Worm (Caenorhabditis elegans): ENCODE measurements around the gene F21D5.4.

F21D5.4 gene

DNA sequence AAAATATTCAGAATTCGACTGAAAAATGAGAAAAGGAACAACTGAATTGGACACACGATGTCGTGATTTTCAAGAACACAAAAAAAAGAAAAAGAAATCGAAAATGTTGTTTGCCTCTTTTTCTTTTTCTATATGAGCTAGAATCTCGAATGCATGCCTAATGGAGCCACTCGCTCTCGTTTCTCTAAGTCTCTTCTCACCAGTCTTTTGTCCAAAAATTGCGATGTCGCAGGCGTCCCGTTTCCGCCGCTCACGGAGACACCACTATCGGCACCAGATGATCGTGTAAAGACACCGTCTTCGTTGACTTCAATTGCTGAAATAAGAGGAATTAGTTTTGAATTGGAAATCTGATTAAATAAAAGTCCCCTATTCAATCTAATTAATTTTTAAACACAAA, 20.7 kb downstream of the F21D5.4 start:
- no peak for TF ChIP-seq aha-1 (tag)
- TF ChIP-seq hif-1 (tag; optimal IDR thresholded peaks at IDR 0.05): no peak
- TF ChIP-seq hmg-1.1 (GFP tag; IDR thresholded peaks at IDR 0.05): 0 out of 2 replicates have a peak, but pooled peaks have one; percentile 16
- TF ChIP-seq ctbp-1 (GFP tag; IDR thresholded peaks at IDR 0.05): peak; percentile 75
- TF ChIP-seq ceh-44 (GFP tag; IDR thresholded peaks at IDR 0.05): no peak
- TF ChIP-seq lsy-2 (tag; optimal IDR thresholded peaks at IDR 0.05): peak in 1 of 2 experiments; percentile 52
- no peak for TF ChIP-seq lin-39 (tag; optimal IDR thresholded peaks at IDR 0.05)
- TF ChIP-seq ZK546.5 (tag; optimal IDR thresholded peaks at IDR 0.05): no peak
- no peak for TF ChIP-seq ces-1 (GFP tag; optimal IDR thresholded peaks at IDR 0.05)
- no peak for TF ChIP-seq daf-19 (GFP tag; conservative IDR thresholded peaks at IDR 0.05)
- no peak for TF ChIP-seq nhr-48 (tag; optimal IDR thresholded peaks at IDR 0.05)
- TF ChIP-seq rbr-2 (tag; optimal IDR thresholded peaks at IDR 0.05): peak; percentile 42
- peak; percentile 31 for TF ChIP-seq hlh-11 (tag; optimal IDR thresholded peaks at IDR 0.05)
- TF ChIP-seq mes-2 (tag; optimal IDR thresholded peaks at IDR 0.05; ENCODE audit: poor library complexity, severe bottlenecking): peak; percentile 49
- TF ChIP-seq nhr-77 (tag; optimal IDR thresholded peaks at IDR 0.05): no peak
- TF ChIP-seq fkh-10 (GFP tag; optimal IDR thresholded peaks at IDR 0.05): peak; percentile 34
- TF ChIP-seq mep-1 (tag; optimal IDR thresholded peaks at IDR 0.05): peak; percentile 40
- TF ChIP-seq hlh-30 (tag; optimal IDR thresholded peaks at IDR 0.05; ENCODE audit: insufficient read depth): peak; percentile 34

DNA sequence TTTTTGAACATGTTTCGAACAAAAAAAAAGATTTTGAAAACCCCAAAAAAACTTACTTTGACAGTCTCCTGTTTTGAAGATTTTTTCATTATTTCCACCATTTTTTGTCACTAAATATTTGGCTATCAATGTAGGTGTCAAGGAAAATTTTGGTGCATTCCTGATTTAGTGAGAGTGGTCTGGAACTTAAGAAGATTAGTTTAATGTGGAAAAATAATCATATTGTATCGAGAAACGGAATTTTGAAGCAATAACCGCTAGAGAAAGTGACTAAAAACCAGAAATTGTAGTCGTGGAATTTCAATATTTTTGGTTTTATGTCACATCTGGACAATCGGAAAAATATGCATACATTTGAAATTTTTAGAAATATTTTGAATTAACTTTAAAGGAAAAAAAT, 24.0 kb downstream of the F21D5.4 start, which contains the start of the genes F20C5.11 and klp-11:
Gene F20C5.11 (minus strand): TSS at position 101 of the 400 bp plus-strand sequence.
Gene klp-11 (minus strand): TSS at position 171 of the 400 bp plus-strand sequence.
- TF ChIP-seq rbr-2 (tag; optimal IDR thresholded peaks at IDR 0.05) (no peak), madf-9 (GFP tag; conservative IDR thresholded peaks at IDR 0.05) (no peak), php-3 (GFP tag; IDR thresholded peaks at IDR 0.05) (no peak), lim-7 (GFP tag; IDR thresholded peaks at IDR 0.05) (no peak)

DNA sequence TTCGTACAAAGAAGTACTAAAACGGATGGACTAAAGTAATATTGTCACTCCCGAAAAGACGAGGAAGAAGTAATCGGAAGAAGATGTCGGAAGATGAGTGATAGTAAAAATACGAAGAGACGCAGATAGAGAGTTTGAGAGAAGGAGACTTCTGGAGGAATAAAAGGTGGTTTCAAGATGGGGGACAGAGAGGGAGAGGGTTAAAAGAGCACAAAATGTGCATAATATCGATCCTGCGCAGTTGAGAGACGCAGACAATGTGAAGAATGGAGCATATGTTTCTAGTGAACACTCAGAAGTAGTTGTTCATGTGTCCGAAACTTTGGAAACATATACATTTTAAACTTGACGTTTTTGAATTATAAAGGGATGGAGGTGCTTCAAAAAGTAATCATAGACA, 24.6 kb downstream of the F21D5.4 start:
- peak; percentile 16 for TF ChIP-seq ceh-28 (tag; optimal IDR thresholded peaks at IDR 0.05)
- peak; percentile 94 for TF ChIP-seq fkh-10 (GFP tag; optimal IDR thresholded peaks at IDR 0.05)
- no peak for TF ChIP-seq vab-7 (GFP tag; IDR thresholded peaks at IDR 0.05)
- peak; percentile 30 for TF ChIP-seq hlh-30 (tag; optimal IDR thresholded peaks at IDR 0.05; ENCODE audit: insufficient read depth)
- TF ChIP-seq unc-62 (GFP tag; optimal IDR thresholded peaks at IDR 0.05 in 1 of 2): peak in 1 of 2 experiments; percentile 98
- no peak for TF ChIP-seq unc-62 (tag; optimal IDR thresholded peaks at IDR 0.05)
- TF ChIP-seq Y48G9A.11 (GFP tag; IDR thresholded peaks at IDR 0.05): no peak
- TF ChIP-seq aha-1 (tag): peak; percentile 32
- TF ChIP-seq ctbp-1 (GFP tag; IDR thresholded peaks at IDR 0.05): peak; percentile 61
- TF ChIP-seq rbr-2 (tag; optimal IDR thresholded peaks at IDR 0.05): peak; percentile 62
- peak; percentile 61 for TF ChIP-seq mep-1 (tag; optimal IDR thresholded peaks at IDR 0.05)
- no peak for TF ChIP-seq tag-97 (GFP tag; IDR thresholded peaks at IDR 0.05)
- no peak for TF ChIP-seq nhr-237 (tag; optimal IDR thresholded peaks at IDR 0.05)
- TF ChIP-seq D1046.2 (GFP tag; IDR thresholded peaks at IDR 0.05): no peak
- no peak for TF ChIP-seq unc-130 (GFP tag; optimal IDR thresholded peaks at IDR 0.05)
- TF ChIP-seq nhr-6 (tag; optimal IDR thresholded peaks at IDR 0.05): peak; percentile 13
- no peak for TF ChIP-seq nhr-28 (tag; optimal IDR thresholded peaks at IDR 0.05)
- TF ChIP-seq ama-1 (optimal IDR thresholded peaks at IDR 0.05): no peak
- no peak for TF ChIP-seq skn-1 (tag; optimal IDR thresholded peaks at IDR 0.05)
- no peak for TF ChIP-seq dpl-1 (GFP tag; optimal IDR thresholded peaks at IDR 0.05)

DNA sequence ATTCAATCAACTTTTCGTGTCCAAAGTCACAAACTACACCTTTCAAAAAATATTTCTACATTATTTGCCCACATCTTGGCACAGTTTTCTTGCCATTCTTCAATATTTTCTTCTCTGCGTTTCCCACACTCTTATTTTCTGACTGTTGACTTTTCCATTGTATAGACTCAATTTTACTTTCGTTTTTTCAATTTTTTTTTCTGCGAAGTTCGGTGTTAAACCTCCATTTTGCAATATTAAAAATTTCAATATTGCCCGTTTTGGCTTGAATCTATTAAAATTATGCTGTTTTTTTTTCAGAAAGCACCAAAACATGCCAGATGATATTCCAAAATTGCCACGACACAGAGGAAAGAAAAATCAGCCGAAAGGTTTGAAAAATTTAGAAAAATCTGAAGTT, 26.7 kb downstream of the F21D5.4 start, which contains the start of gene cdc-50.B:
Gene cdc-50.B (plus strand): TSS at position 301 of the 400 bp plus-strand sequence.
- TF ChIP-seq nhr-28 (tag; optimal IDR thresholded peaks at IDR 0.05) (peak; percentile 27), mxl-2 (GFP tag; conservative IDR thresholded peaks at IDR 0.05) (no peak), tag-97 (GFP tag; IDR thresholded peaks at IDR 0.05) (no peak), Y5F2A.4 (GFP tag; optimal IDR thresholded peaks at IDR 0.05) (no peak), madf-9 (GFP tag; conservative IDR thresholded peaks at IDR 0.05) (no peak), ceh-44 (GFP tag; IDR thresholded peaks at IDR 0.05) (no peak)
